Fruit fly (Drosophila melanogaster) whole organism, wandering third instar larva: ENCODE measurements around the gene Eip78C.
A peak's percentile ranks its signal among the peaks of the same experiment; 100 is the strongest.

Experiments used
- CG9705 ChIP-seq: fragments of 200-800 bp; sonication (Bioruptor generic); optimal IDR thresholded peaks from 2 replicates; lab custom pipeline; 2018; ENCODE audit warnings: missing biosample characterization, mild to moderate bottlenecking, missing genetic modification characterization
- CrebA ChIP-seq: fragments of 200-800 bp; sonication (Bioruptor generic); optimal IDR thresholded peaks from 2 replicates; lab custom pipeline; 2016; ENCODE audit warnings: missing biosample characterization, mild to moderate bottlenecking, missing genetic modification characterization, borderline replicate concordance
- Dfd ChIP-seq: fragments of >200 bp; optimal IDR thresholded peaks from 2 replicates; lab custom pipeline; 2017; ENCODE audit warnings: missing biosample characterization, missing genetic modification characterization
- Dif ChIP-seq: fragments of 200-275, 200-300 bp; sonication (Bioruptor generic); optimal IDR thresholded peaks from 2 replicates; lab custom pipeline; 2018; ENCODE audit warnings: missing biosample characterization, missing genetic modification characterization; ENCODE audit not compliant: partially characterized antibody
- GATAd ChIP-seq: sonication (Bioruptor generic); optimal IDR thresholded peaks from 2 replicates; lab custom pipeline; 2016; ENCODE audit warnings: missing biosample characterization, missing genetic modification characterization
- HLH106 ChIP-seq: fragments of 200-800 bp; optimal IDR thresholded peaks from 3 replicates; lab custom pipeline; 2019; ENCODE audit warnings: missing biosample characterization, mild to moderate bottlenecking, missing genetic modification characterization, moderate library complexity
- Hnf4 ChIP-seq: fragments of 200-800 bp; sonication (Bioruptor generic); optimal IDR thresholded peaks from 2 replicates; lab custom pipeline; 2016; ENCODE audit warnings: missing biosample characterization, mild to moderate bottlenecking, missing genetic modification characterization
- Hr83 ChIP-seq: fragments of 200-300 bp; sonication (Bioruptor generic); optimal IDR thresholded peaks from 2 replicates; lab custom pipeline; 2016; ENCODE audit warnings: missing biosample characterization, mild to moderate bottlenecking, missing genetic modification characterization, moderate library complexity; ENCODE audit not compliant: poor library complexity, severe bottlenecking
- Mio ChIP-seq: sonication (Bioruptor generic); optimal IDR thresholded peaks from 2 replicates; lab custom pipeline; 2016; ENCODE audit warnings: missing biosample characterization, missing genetic modification characterization
- Myc ChIP-seq: fragments of >200 bp; optimal IDR thresholded peaks from 2 replicates; lab custom pipeline; 2017
- N ChIP-seq: fragments of >200 bp; optimal IDR thresholded peaks from 2 replicates; lab custom pipeline; 2018; ENCODE audit warnings: missing biosample characterization, missing external identifiers, missing genetic modification characterization
- OdsH ChIP-seq: fragments of 200-800 bp; sonication (Bioruptor generic); optimal IDR thresholded peaks from 2 replicates; lab custom pipeline; 2016; ENCODE audit warnings: missing biosample characterization, mild to moderate bottlenecking, missing genetic modification characterization
- Rel ChIP-seq, 2 experiments: fragments of 200-800 bp; sonication (Bioruptor generic) in 1 of 2; optimal IDR thresholded peaks; 2 replicates in 1 of 2; 3 replicates in 1 of 2; lab custom pipeline; 2016 to 2019; ENCODE audit warnings: mild to moderate bottlenecking in 2 of 2, missing biosample characterization in 2 of 2, missing genetic modification characterization in 2 of 2, moderate library complexity in 1 of 2
- Sp1 ChIP-seq: fragments of 200-800 bp; sonication (Bioruptor generic); optimal IDR thresholded peaks from 3 replicates; lab custom pipeline; 2019; ENCODE audit warnings: missing biosample characterization, mild to moderate bottlenecking, missing genetic modification characterization, moderate library complexity
- Vsx2 ChIP-seq: fragments of 200-300, 225-300 bp; sonication (Bioruptor generic); optimal IDR thresholded peaks from 2 replicates; lab custom pipeline; 2018; ENCODE audit warnings: missing biosample characterization, missing genetic modification characterization; ENCODE audit not compliant: partially characterized antibody
- br ChIP-seq: fragments of 200-800 bp; sonication (Bioruptor generic); optimal IDR thresholded peaks from 2 replicates; lab custom pipeline; 2016; ENCODE audit warnings: missing biosample characterization, missing genetic modification characterization
- brk ChIP-seq: fragments of 200-800 bp; sonication (Bioruptor generic); optimal IDR thresholded peaks from 2 replicates; lab custom pipeline; 2016; ENCODE audit warnings: missing biosample characterization, mild to moderate bottlenecking, missing genetic modification characterization
- dl ChIP-seq, 2 experiments: fragments of 175-275, 200-275 bp in 1 of 2; fragments of 200-275 bp in 1 of 2; sonication (Bioruptor generic); optimal IDR thresholded peaks; lab custom pipeline; 2018; ENCODE audit warnings: mild to moderate bottlenecking in 2 of 2, missing biosample characterization in 2 of 2, missing genetic modification characterization in 2 of 2, moderate library complexity in 2 of 2; ENCODE audit not compliant: partially characterized antibody in 2 of 2, insufficient read depth in 1 of 2
- ey ChIP-seq: fragments of 200-800 bp; sonication (Bioruptor generic); optimal IDR thresholded peaks from 2 replicates; lab custom pipeline; 2016; ENCODE audit warnings: missing biosample characterization, missing genetic modification characterization
- h ChIP-seq: fragments of 200-800 bp; sonication (Bioruptor generic); optimal IDR thresholded peaks from 3 replicates; lab custom pipeline; 2016; ENCODE audit warnings: missing biosample characterization, mild to moderate bottlenecking, missing genetic modification characterization
- jim ChIP-seq: fragments of 175-275, 200-325 bp; sonication (Bioruptor generic); optimal IDR thresholded peaks from 2 replicates; lab custom pipeline; 2016; ENCODE audit warnings: missing biosample characterization, mild to moderate bottlenecking, missing genetic modification characterization
- pan ChIP-seq: fragments of >200 bp; optimal IDR thresholded peaks from 2 replicates; lab custom pipeline; 2017
- psq ChIP-seq: fragments of 200-800 bp; sonication (Bioruptor generic); optimal IDR thresholded peaks from 3 replicates; lab custom pipeline; 2017; ENCODE audit warnings: missing biosample characterization, mild to moderate bottlenecking, missing genetic modification characterization, moderate library complexity
- rgr ChIP-seq: fragments of 200-800 bp; sonication (Bioruptor generic); optimal IDR thresholded peaks from 3 replicates; lab custom pipeline; 2016; ENCODE audit warnings: missing biosample characterization, mild to moderate bottlenecking, missing genetic modification characterization
- sage ChIP-seq: fragments of 200-800 bp; sonication (Bioruptor generic); optimal IDR thresholded peaks from 2 replicates; lab custom pipeline; 2016; ENCODE audit warnings: missing biosample characterization, mild to moderate bottlenecking, missing genetic modification characterization
- usp ChIP-seq: fragments of >200 bp; optimal IDR thresholded peaks from 2 replicates; lab custom pipeline; 2017; ENCODE audit warnings: missing biosample characterization, missing genetic modification characterization
- woc ChIP-seq: sonication (Bioruptor generic); optimal IDR thresholded peaks from 2 replicates; lab custom pipeline; 2016; ENCODE audit warnings: missing biosample characterization, mild to moderate bottlenecking, missing genetic modification characterization

Gene Eip78C

DNA sequence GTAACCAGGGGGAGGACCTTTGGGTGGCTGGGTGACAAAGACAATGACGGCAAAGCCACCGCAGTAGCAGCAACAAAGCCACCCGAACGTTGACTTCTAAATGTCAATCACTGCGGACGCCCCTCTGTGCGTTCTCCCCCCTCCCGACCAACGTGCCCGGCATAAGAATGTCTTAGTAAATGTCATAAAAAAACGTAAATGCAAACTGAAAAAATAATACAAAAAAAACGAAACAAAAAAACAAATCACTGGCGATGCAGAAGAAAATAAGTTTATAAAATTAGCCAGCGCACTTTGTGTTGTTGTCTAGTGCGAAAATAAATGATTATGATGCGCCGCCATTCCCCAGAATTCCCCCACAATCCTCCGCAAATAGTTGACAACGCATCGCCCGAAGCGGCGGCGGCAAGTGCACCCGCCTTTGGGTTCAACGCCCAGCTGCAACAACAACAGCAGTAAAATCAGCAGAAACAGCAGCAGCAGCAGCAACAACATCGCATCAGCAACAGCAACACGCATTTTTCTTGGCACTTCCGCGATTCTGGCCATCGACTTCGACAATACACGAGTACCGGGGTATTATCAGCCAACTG is 10.6 kb downstream of the Eip78C start:
- TF ChIP-seq pan = no peak
- TF ChIP-seq Dfd (GFP tag; lab: Kevin White, UChicago) = peak; percentile 21
- TF ChIP-seq GATAd (GFP tag; lab: Kevin White, UChicago) = no peak
- TF ChIP-seq Hnf4 = no peak
- no peak for TF ChIP-seq Myc (lab: Kevin White, UChicago)
- no peak for TF ChIP-seq ey (GFP tag; lab: Kevin White, UChicago)
- no peak for TF ChIP-seq brk (GFP tag; lab: Kevin White, UChicago)

dm6 chr3L:21238377-21238776 is 12.0 kb downstream of the Eip78C start:
- TF ChIP-seq Rel (GFP tag; optimal IDR thresholded peaks at IDR 0.05; lab: Kevin White, UChicago) = no peak
- TF ChIP-seq Rel (tag; optimal IDR thresholded peaks at IDR 0.05; lab: Kevin White, UChicago) = no peak
- no peak for TF ChIP-seq Hr83 (GFP tag; lab: Kevin White, UChicago)
- TF ChIP-seq N = no peak
- no peak for TF ChIP-seq Vsx2 (GFP tag; lab: Kevin White, UChicago)
- no peak for TF ChIP-seq HLH106 (tag; lab: Kevin White, UChicago)

dm6 chr3L:21239999-21240509 is 13.6 kb downstream of the Eip78C start:
- peak; percentile 58 to 70 for TF ChIP-seq dl (GFP tag; optimal IDR thresholded peaks at IDR 0.05; lab: Kevin White, UChicago; ENCODE audit: insufficient read depth in 1 of 2, partially characterized antibody in 2 of 2)
- peak; percentile 1 for TF ChIP-seq br (GFP tag; lab: Kevin White, UChicago)
- TF ChIP-seq Rel (GFP tag; optimal IDR thresholded peaks at IDR 0.05; lab: Kevin White, UChicago) = no peak
- peak; percentile 47 for TF ChIP-seq Rel (tag; optimal IDR thresholded peaks at IDR 0.05; lab: Kevin White, UChicago)
- TF ChIP-seq psq (GFP tag; lab: Kevin White, UChicago) = peak; percentile 96
- no peak for TF ChIP-seq Mio (GFP tag; lab: Kevin White, UChicago)
- peak; percentile 45 for TF ChIP-seq Dif (GFP tag; lab: Kevin White, UChicago)
- TF ChIP-seq h (GFP tag; lab: Kevin White, UChicago) = peak; percentile 57
- peak; percentile 10 for TF ChIP-seq rgr (GFP tag; lab: Kevin White, UChicago)
- TF ChIP-seq CrebA = peak; percentile 46
- no peak for TF ChIP-seq GATAd (GFP tag; lab: Kevin White, UChicago)
- TF ChIP-seq Sp1 (GFP tag; lab: Kevin White, UChicago) = peak; percentile 49

DNA sequence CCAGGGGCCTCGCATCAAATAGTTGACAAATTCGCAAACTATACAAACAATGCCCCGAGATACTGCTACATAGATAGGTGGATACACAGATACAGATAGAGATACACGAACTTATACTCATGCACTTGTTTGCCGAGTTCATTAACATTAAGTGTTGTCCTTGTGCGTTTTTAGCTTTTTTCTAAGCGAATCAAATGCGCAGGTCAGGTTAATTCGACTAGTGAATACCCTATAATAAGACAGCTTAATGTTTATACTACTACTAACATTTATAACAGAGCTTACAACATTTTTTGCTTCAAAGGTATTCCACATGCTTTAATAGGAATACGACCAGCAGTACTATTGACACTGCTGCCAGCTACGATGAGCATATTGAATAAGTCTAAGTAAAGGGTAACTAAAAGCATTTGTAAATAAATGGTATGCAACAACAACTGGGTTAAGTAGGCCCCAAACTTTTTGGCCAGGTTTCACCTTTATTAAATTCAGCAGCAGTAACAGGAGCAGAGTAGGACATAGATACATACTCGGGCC is 15.1 kb downstream of the Eip78C start:
- TF ChIP-seq br (GFP tag; lab: Kevin White, UChicago) (no peak), Mio (GFP tag; lab: Kevin White, UChicago) (no peak), Hnf4 (no peak), brk (GFP tag; lab: Kevin White, UChicago) (no peak), GATAd (GFP tag; lab: Kevin White, UChicago) (no peak), dl (GFP tag; optimal IDR thresholded peaks at IDR 0.05; lab: Kevin White, UChicago; ENCODE audit: insufficient read depth in 1 of 2, partially characterized antibody in 2 of 2) (no peak), Hr83 (GFP tag; lab: Kevin White, UChicago) (no peak), CG9705 (GFP tag; lab: Kevin White, UChicago) (no peak), usp (GFP tag; lab: Kevin White, UChicago) (no peak), OdsH (GFP tag; lab: Kevin White, UChicago) (no peak), Dfd (GFP tag; lab: Kevin White, UChicago) (no peak)
- TF ChIP-seq, all 38 proteins: peak for 0

DNA sequence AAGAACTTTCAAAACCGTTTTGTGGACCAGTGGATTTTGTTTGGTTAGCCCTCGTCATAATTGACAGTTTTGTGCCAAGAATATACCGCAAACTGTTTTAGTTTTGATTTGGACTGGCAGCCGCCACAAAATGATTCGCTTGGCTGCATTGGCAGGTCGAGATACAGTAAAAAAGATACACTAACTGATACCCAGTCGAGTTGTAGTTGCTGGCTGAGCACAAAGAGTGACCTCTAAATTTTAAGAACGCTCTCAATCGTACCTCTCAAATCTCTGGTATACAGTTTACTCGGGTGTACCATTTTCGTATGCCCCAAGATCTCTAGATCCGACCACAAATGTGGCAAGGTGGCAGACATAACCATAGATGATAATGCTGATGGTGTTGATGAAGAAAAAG is 16.5 kb downstream of the Eip78C start:
- no peak for TF ChIP-seq Rel (GFP tag; optimal IDR thresholded peaks at IDR 0.05; lab: Kevin White, UChicago)
- no peak for TF ChIP-seq Rel (tag; optimal IDR thresholded peaks at IDR 0.05; lab: Kevin White, UChicago)
- no peak for TF ChIP-seq Hnf4
- TF ChIP-seq pan = no peak
- no peak for TF ChIP-seq CG9705 (GFP tag; lab: Kevin White, UChicago)
- no peak for TF ChIP-seq Sp1 (GFP tag; lab: Kevin White, UChicago)
- no peak for TF ChIP-seq jim (GFP tag; lab: Kevin White, UChicago)
- TF ChIP-seq sage (GFP tag; lab: Kevin White, UChicago) = no peak
- no peak for TF ChIP-seq h (GFP tag; lab: Kevin White, UChicago)
- no peak for TF ChIP-seq woc (GFP tag; lab: Kevin White, UChicago)
- TF ChIP-seq rgr (GFP tag; lab: Kevin White, UChicago) = no peak
- TF ChIP-seq usp (GFP tag; lab: Kevin White, UChicago) = no peak
- no peak for TF ChIP-seq dl (GFP tag; optimal IDR thresholded peaks at IDR 0.05; lab: Kevin White, UChicago; ENCODE audit: insufficient read depth in 1 of 2, partially characterized antibody in 2 of 2)
